Worm (Caenorhabditis elegans) whole organism, L2 larva: ENCODE results near the gene mep-1.
A peak's percentile ranks its signal among the peaks of the same experiment; 100 is the strongest.

ENCODE experiments used
- C34F6.9 ChIP-seq: fragments of 150-350 bp; optimal IDR thresholded peaks from 2 replicates; lab custom pipeline; 2014; ENCODE audit warnings: missing biosample characterization, missing genetic modification characterization
- R02D3.7 ChIP-seq: fragments of 150-350 bp; optimal IDR thresholded peaks from 2 replicates; lab custom pipeline; 2014; ENCODE audit warnings: missing biosample characterization, missing genetic modification characterization
- Y55F3AM.14 ChIP-seq: fragments of 200-800 bp; sonication (Bioruptor generic); optimal IDR thresholded peaks from 2 replicates; lab custom pipeline; 2018; ENCODE audit warnings: mild to moderate bottlenecking, missing genetic modification characterization, missing compliant biosample characterization
- alr-1 ChIP-seq: fragments of 150-350 bp; optimal IDR thresholded peaks from 2 replicates; lab custom pipeline; 2014; ENCODE audit warnings: missing biosample characterization, missing genetic modification characterization
- aly-2 ChIP-seq: fragments of 150-350 bp; optimal IDR thresholded peaks from 2 replicates; lab custom pipeline; 2014; ENCODE audit warnings: missing biosample characterization, missing genetic modification characterization
- blmp-1 ChIP-seq: sonication (generic microtip); optimal IDR thresholded peaks from 2 replicates; lab custom pipeline; 2017; ENCODE audit warnings: missing genetic modification characterization, mild to moderate bottlenecking, missing compliant biosample characterization, antibody characterized with exemption, moderate library complexity; ENCODE audit not compliant: insufficient read depth
- ceh-16 ChIP-seq: fragments of 150-350 bp; optimal IDR thresholded peaks from 2 replicates; lab custom pipeline; 2014; ENCODE audit warnings: missing biosample characterization, missing genetic modification characterization
- ceh-82 ChIP-seq: fragments of 150-350 bp; optimal IDR thresholded peaks from 2 replicates; lab custom pipeline; 2014; ENCODE audit warnings: missing biosample characterization, missing genetic modification characterization
- dmd-4 ChIP-seq: sonication (generic microtip); optimal IDR thresholded peaks from 2 replicates; lab custom pipeline; 2017; ENCODE audit warnings: missing biosample characterization, missing genetic modification characterization
- egl-27 ChIP-seq: sonication (generic microtip); optimal IDR thresholded peaks from 3 replicates; lab custom pipeline; 2017; ENCODE audit warnings: missing biosample characterization, missing genetic modification reagents, missing genetic modification characterization
- elt-1 ChIP-seq: fragments of 150-350 bp; optimal IDR thresholded peaks from 2 replicates; lab custom pipeline; 2014; ENCODE audit warnings: missing biosample characterization, missing genetic modification characterization
- elt-3 ChIP-seq: sonication (generic microtip); optimal IDR thresholded peaks from 2 replicates; lab custom pipeline; 2017; ENCODE audit warnings: missing biosample characterization, missing genetic modification characterization
- fos-1 ChIP-seq: fragments of 150-350 bp; optimal IDR thresholded peaks from 2 replicates; lab custom pipeline; 2014; ENCODE audit warnings: missing biosample characterization, missing genetic modification characterization
- gmeb-1 ChIP-seq: fragments of 150-350 bp; optimal IDR thresholded peaks from 2 replicates; lab custom pipeline; 2014; ENCODE audit warnings: missing biosample characterization, missing genetic modification characterization
- lin-11 ChIP-seq: fragments of 150-350 bp; sonication (generic microtip); optimal IDR thresholded peaks from 2 replicates; lab custom pipeline; 2014; ENCODE audit warnings: missing biosample characterization, missing genetic modification characterization, inconsistent platforms, mixed read lengths
- lin-13 ChIP-seq: fragments of 150-350 bp; optimal IDR thresholded peaks from 2 replicates; lab custom pipeline; 2014; ENCODE audit warnings: missing biosample characterization, missing genetic modification reagents, missing genetic modification characterization
- lsy-2 ChIP-seq, 2 experiments: fragments of 150-350 bp in 1 of 2; sonication (generic microtip) in 1 of 2; optimal IDR thresholded peaks; 2 replicates each; lab custom pipeline; 2014 to 2017; ENCODE audit warnings: missing biosample characterization in 2 of 2, missing genetic modification characterization in 2 of 2
- mab-5 ChIP-seq: fragments of 150-350 bp; optimal IDR thresholded peaks from 2 replicates; lab custom pipeline; 2014; ENCODE audit warnings: missing biosample characterization, missing genetic modification characterization
- mbf-1 ChIP-seq: sonication (generic microtip); optimal IDR thresholded peaks from 2 replicates; lab custom pipeline; 2017; ENCODE audit warnings: missing biosample characterization, missing genetic modification characterization
- mdl-1 ChIP-seq, 2 experiments: fragments of 150-350 bp in 1 of 2; sonication (generic microtip) in 1 of 2; optimal IDR thresholded peaks; 2 replicates each; lab custom pipeline; 2017; ENCODE audit warnings: missing biosample characterization in 2 of 2, missing genetic modification characterization in 2 of 2
- nhr-10 ChIP-seq: sonication (generic microtip); optimal IDR thresholded peaks from 2 replicates; lab custom pipeline; 2017; ENCODE audit warnings: missing biosample characterization, missing genetic modification characterization
- nhr-11 ChIP-seq: fragments of 150-350 bp; optimal IDR thresholded peaks from 2 replicates; lab custom pipeline; 2014; ENCODE audit warnings: missing biosample characterization, missing genetic modification characterization
- nhr-12 ChIP-seq: fragments of 150-350 bp; optimal IDR thresholded peaks from 2 replicates; lab custom pipeline; 2014; ENCODE audit warnings: missing biosample characterization, missing genetic modification characterization
- nhr-129 ChIP-seq: fragments of 150-350 bp; optimal IDR thresholded peaks from 2 replicates; lab custom pipeline; 2014; ENCODE audit warnings: missing biosample characterization, missing genetic modification characterization
- nhr-21 ChIP-seq: fragments of 150-350 bp; optimal IDR thresholded peaks from 2 replicates; lab custom pipeline; 2014; ENCODE audit warnings: missing biosample characterization, missing genetic modification characterization
- nhr-23 ChIP-seq: fragments of 150-350 bp; optimal IDR thresholded peaks from 2 replicates; lab custom pipeline; 2014; ENCODE audit warnings: missing biosample characterization, missing genetic modification reagents, missing genetic modification characterization
- nhr-237 ChIP-seq: fragments of 150-350 bp; optimal IDR thresholded peaks from 2 replicates; lab custom pipeline; 2014; ENCODE audit warnings: missing biosample characterization, missing genetic modification characterization
- nhr-25 ChIP-seq: fragments of 150-350 bp; sonication (generic microtip); optimal IDR thresholded peaks from 3 replicates; lab custom pipeline; 2014; ENCODE audit warnings: missing biosample characterization, missing genetic modification characterization
- nhr-77 ChIP-seq: fragments of 150-350 bp; optimal IDR thresholded peaks from 2 replicates; lab custom pipeline; 2014; ENCODE audit warnings: missing biosample characterization, missing genetic modification characterization
- peb-1 ChIP-seq: fragments of 150-350 bp; optimal IDR thresholded peaks from 2 replicates; lab custom pipeline; 2014; ENCODE audit warnings: missing biosample characterization, missing genetic modification characterization
- skn-1 ChIP-seq: sonication (generic microtip); optimal IDR thresholded peaks from 2 replicates; lab custom pipeline; 2017; ENCODE audit warnings: missing biosample characterization, missing genetic modification characterization
- sma-3 ChIP-seq: sonication (generic microtip); optimal IDR thresholded peaks from 2 replicates; lab custom pipeline; 2016; ENCODE audit warnings: missing genetic modification reagents, missing genetic modification characterization, missing compliant biosample characterization
- sma-9 ChIP-seq, 2 experiments: fragments of 150-350 bp in 1 of 2; sonication (generic microtip) in 1 of 2; optimal IDR thresholded peaks; 2 replicates each; lab custom pipeline; 2014 to 2016; ENCODE audit warnings: missing genetic modification characterization in 2 of 2, mild to moderate bottlenecking in 1 of 2, missing biosample characterization in 1 of 2, missing compliant biosample characterization in 1 of 2, missing genetic modification reagents in 1 of 2, moderate library complexity in 1 of 2
- snpc-4 ChIP-seq: fragments of 150-350 bp; optimal IDR thresholded peaks from 2 replicates; lab custom pipeline; 2014; ENCODE audit warnings: missing biosample characterization, missing genetic modification characterization
- unc-39 ChIP-seq: fragments of 150-350 bp; optimal IDR thresholded peaks from 2 replicates; lab custom pipeline; 2014; ENCODE audit warnings: missing biosample characterization, missing genetic modification characterization
- unc-55 ChIP-seq: fragments of 150-350 bp; sonication (generic microtip); optimal IDR thresholded peaks from 3 replicates; lab custom pipeline; 2014; ENCODE audit warnings: missing biosample characterization, missing genetic modification reagents, missing genetic modification characterization
- unc-62 ChIP-seq: fragments of 150-350 bp; optimal IDR thresholded peaks from 2 replicates; lab custom pipeline; 2014; ENCODE audit warnings: missing biosample characterization, missing genetic modification reagents, missing genetic modification characterization
- zag-1 ChIP-seq: fragments of 150-350 bp; optimal IDR thresholded peaks from 2 replicates; lab custom pipeline; 2014; ENCODE audit warnings: missing biosample characterization, missing genetic modification characterization
- ztf-11 ChIP-seq: sonication (generic microtip); optimal IDR thresholded peaks from 2 replicates; lab custom pipeline; 2017; ENCODE audit warnings: missing biosample characterization, missing genetic modification characterization

The mep-1 gene

DNA sequence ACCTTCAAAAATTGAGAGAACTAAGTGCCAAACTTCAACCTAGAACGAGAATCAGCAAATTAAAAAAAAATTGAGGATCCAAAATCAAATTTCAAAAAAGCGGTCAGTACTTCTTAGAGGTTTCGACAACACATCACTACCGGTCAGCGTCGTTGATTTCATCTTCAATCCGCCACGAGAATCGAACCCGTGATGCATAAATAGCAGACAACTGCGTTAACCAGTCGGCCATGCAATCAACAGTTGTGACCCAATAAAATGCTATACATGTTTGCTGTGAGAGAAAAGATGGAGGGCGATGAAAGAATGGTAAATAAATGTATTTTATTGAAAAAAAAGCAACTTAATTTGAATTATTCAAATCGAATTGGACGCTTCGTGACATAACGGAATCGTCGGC, 25.3 kb downstream of the mep-1 start (continued):
- TF ChIP-seq Y55F3AM.14 (GFP tag; lab: Kevin White, UChicago) (peak; percentile 60), ztf-11 (tag; lab: Kevin White, UChicago) (no peak), nhr-23 (no peak), unc-62 (GFP tag; lab: Kevin White, UChicago) (no peak), zag-1 (tag; lab: Kevin White, UChicago) (no peak), nhr-25 (tag; lab: Kevin White, UChicago) (no peak), gmeb-1 (peak; percentile 78), skn-1 (tag; lab: Kevin White, UChicago) (no peak), nhr-10 (tag; lab: Kevin White, UChicago) (no peak), mab-5 (tag; lab: Kevin White, UChicago) (no peak), alr-1 (no peak), mbf-1 (tag; lab: Kevin White, UChicago) (no peak), nhr-237 (no peak), aly-2 (tag; lab: Kevin White, UChicago) (no peak), fos-1 (tag; lab: Kevin White, UChicago) (peak; percentile 84), snpc-4 (tag; lab: Kevin White, UChicago) (no peak), mdl-1 (tag; optimal IDR thresholded peaks at IDR 0.05; lab: Kevin White, UChicago) (peak in 1 of 2 experiments; percentile 38)

DNA sequence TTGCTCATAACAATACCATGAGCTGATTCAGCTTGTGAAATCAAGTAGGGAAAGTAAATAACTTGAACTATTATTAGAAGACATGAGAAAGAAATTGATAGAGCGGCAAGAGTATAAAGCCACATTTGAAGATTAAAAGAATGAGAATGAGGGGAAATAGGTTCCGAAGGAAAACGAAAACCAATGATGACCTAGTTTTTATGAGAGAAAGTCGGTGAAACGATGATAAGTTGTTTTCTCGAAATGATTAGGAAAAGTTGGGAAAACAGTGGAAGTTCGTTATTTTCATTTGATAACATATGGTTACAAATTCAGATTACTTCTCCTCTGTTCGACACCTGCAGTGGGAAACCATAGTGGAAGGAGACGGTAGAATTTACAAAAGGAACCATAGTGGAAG, 27.4 kb downstream of the mep-1 start, which contains the start of gene col-128:
Gene col-128 (minus strand): TSS at position 148 of the 400 bp plus-strand sequence.
- TF ChIP-seq nhr-23: no peak
- peak; percentile 33 for TF ChIP-seq blmp-1 (tag; lab: Kevin White, UChicago)

DNA sequence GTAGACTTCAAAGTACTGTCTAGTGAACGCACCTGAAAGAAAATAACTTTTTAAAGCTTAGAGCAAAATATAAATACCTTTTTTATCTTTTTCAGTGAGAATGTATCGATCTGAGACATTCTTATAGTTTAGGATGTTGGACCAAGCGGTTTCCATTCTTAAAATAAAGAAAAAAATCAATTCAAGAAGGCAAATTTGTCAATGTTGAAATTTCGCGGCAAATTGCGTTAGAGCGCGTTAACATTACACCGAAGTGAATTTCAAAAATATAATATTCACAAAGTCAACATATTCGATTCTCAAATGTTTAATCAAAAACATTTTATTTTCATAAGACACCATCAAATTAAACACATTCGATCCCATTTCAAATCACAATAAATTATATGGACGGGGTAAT, 37.2 kb downstream of the mep-1 start, which contains the start of gene F12F6.7:
Gene F12F6.7 (minus strand): TSS at position 157 of the 400 bp plus-strand sequence.
- no peak for TF ChIP-seq lin-11 (tag; lab: Kevin White, UChicago)
- no peak for TF ChIP-seq lsy-2 (tag; optimal IDR thresholded peaks at IDR 0.05; lab: Kevin White, UChicago)
- no peak for TF ChIP-seq zag-1 (tag; lab: Kevin White, UChicago)
- no peak for TF ChIP-seq R02D3.7 (tag; lab: Kevin White, UChicago)
- no peak for TF ChIP-seq ztf-11 (tag; lab: Kevin White, UChicago)
- peak; percentile 9 for TF ChIP-seq nhr-21
- TF ChIP-seq sma-9 (GFP tag; optimal IDR thresholded peaks at IDR 0.05; lab: Kevin White, UChicago): no peak
- TF ChIP-seq sma-9 (tag; optimal IDR thresholded peaks at IDR 0.05; lab: Kevin White, UChicago): no peak
- TF ChIP-seq nhr-12: no peak
- no peak for TF ChIP-seq lin-13 (GFP tag; lab: Kevin White, UChicago)

DNA sequence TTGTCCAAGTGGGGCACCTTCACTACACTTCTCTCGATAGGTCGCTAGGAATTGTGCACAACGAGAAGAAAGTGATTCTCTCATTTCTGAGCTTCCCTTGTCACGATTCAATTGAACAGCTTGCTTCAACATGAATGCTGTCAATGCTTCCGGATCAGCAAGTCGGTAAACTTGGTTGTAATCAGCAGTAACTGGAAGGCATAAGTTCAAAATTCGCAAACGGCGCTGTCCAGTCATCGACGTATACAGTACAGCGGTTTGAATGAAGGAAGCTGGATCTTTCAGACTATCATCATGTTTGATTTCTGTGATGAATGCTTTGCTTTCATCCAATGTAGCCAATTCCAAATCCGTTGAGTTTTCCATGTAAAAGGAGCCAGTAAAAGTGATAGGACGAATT, 38.6 kb downstream of the mep-1 start:
- no peak for TF ChIP-seq elt-3 (tag; lab: Kevin White, UChicago)
- no peak for TF ChIP-seq ceh-82
- TF ChIP-seq dmd-4 (tag; lab: Kevin White, UChicago): no peak
- TF ChIP-seq ceh-16: no peak
- no peak for TF ChIP-seq nhr-237
- TF ChIP-seq nhr-21: no peak
- no peak for TF ChIP-seq lsy-2 (tag; optimal IDR thresholded peaks at IDR 0.05; lab: Kevin White, UChicago)
- TF ChIP-seq fos-1 (tag; lab: Kevin White, UChicago): no peak
- TF ChIP-seq nhr-12: no peak
- no peak for TF ChIP-seq peb-1
- TF ChIP-seq nhr-25 (tag; lab: Kevin White, UChicago): no peak
- no peak for TF ChIP-seq sma-3 (GFP tag; lab: Kevin White, UChicago)
- TF ChIP-seq nhr-11 (tag; lab: Kevin White, UChicago): no peak
- TF ChIP-seq mdl-1 (tag; optimal IDR thresholded peaks at IDR 0.05; lab: Kevin White, UChicago): no peak
- TF ChIP-seq mbf-1 (tag; lab: Kevin White, UChicago): no peak

DNA sequence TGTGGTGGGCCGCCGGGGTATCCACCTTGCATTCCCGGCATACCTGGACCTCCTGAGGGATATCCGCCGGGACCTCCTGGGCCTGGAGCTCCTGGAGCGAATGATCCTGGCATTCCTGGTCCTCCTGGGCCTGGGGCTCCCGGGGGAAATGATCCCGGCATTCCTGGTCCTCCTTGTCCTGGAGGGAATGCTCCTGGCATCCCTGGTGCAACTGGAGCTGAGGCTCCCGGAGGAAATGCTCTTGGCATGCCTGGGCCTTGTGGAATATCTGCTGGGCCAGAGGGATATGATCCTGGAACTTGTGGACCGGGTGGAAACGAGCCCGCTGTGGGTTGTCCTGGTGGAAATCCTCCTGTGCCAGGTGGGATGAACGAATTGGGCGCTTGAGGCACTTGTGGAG, 40.6 kb downstream of the mep-1 start:
- no peak for TF ChIP-seq fos-1 (tag; lab: Kevin White, UChicago)
- no peak for TF ChIP-seq lin-11 (tag; lab: Kevin White, UChicago)

DNA sequence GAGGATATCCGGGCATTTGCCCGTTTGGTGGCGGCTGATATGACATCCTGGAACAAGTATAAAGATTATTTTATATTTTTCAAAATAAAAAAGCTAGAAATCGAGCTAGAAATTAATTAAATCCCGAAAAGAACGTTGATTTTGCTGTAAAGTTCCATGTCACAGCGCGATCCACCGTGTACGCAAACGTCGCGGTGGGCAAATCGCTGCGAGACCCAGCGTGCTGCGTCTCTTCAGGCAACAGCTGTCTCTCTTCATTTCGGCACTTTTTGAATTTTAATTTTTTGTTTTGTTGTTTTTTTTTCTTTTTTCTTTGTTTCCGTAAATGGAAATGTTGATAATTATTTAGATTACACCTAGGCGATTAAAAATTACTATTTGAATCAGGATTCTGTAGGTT, 41.7 kb downstream of the mep-1 start, which contains the start of gene sec-24.1:
Gene sec-24.1 (minus strand): TSS at position 49 of the 400 bp plus-strand sequence.
- TF ChIP-seq Y55F3AM.14 (GFP tag; lab: Kevin White, UChicago) (no peak), gmeb-1 (peak; percentile 96), C34F6.9 (peak; percentile 88), unc-55 (peak; percentile 96), nhr-237 (peak; percentile 63), nhr-77 (tag; lab: Kevin White, UChicago) (no peak), alr-1 (no peak), blmp-1 (tag; lab: Kevin White, UChicago) (peak; percentile 65), lin-13 (GFP tag; lab: Kevin White, UChicago) (peak; percentile 87), nhr-129 (tag; lab: Kevin White, UChicago) (peak; percentile 78), egl-27 (peak; percentile 47), nhr-11 (tag; lab: Kevin White, UChicago) (no peak), sma-9 (GFP tag; optimal IDR thresholded peaks at IDR 0.05; lab: Kevin White, UChicago) (peak; percentile 94), sma-9 (tag; optimal IDR thresholded peaks at IDR 0.05; lab: Kevin White, UChicago) (no peak), ztf-11 (tag; lab: Kevin White, UChicago) (no peak), snpc-4 (tag; lab: Kevin White, UChicago) (peak; percentile 63), ceh-16 (peak; percentile 85), elt-1 (tag; lab: Kevin White, UChicago) (no peak), R02D3.7 (tag; lab: Kevin White, UChicago) (peak; percentile 60), lsy-2 (tag; optimal IDR thresholded peaks at IDR 0.05; lab: Kevin White, UChicago) (peak; percentile 99 to 100), nhr-23 (no peak), dmd-4 (tag; lab: Kevin White, UChicago) (no peak), sma-3 (GFP tag; lab: Kevin White, UChicago) (peak; percentile 92), unc-39 (tag; lab: Kevin White, UChicago) (no peak), nhr-21 (peak; percentile 88), ceh-82 (peak; percentile 68)
